Worm (Caenorhabditis elegans): ENCODE results near the gene kvs-5.

The kvs-5 gene

ce11 chrIV:719351-719750 is 17.2 kb upstream of the kvs-5 start, which contains the start of gene Y55F3C.10:
Gene Y55F3C.10 (minus strand): TSS chrIV:719451.
- TF ChIP-seq efl-1 (optimal IDR thresholded peaks at IDR 0.05) (no peak), efl-1 (GFP tag; optimal IDR thresholded peaks at IDR 0.05 in 1 of 2) (peak in 1 of 2 experiments; percentile 89), C34B4.2 (tag; optimal IDR thresholded peaks at IDR 0.05) (no peak)

ce11 chrIV:728095-728494 is 8.5 kb upstream of the kvs-5 start, which contains the start of gene Y55F3C.9:
Gene Y55F3C.9 (minus strand): TSS chrIV:728195.
- no peak for TF ChIP-seq zag-1 (tag; optimal IDR thresholded peaks at IDR 0.05)
- no peak for TF ChIP-seq ztf-4 (tag; optimal IDR thresholded peaks at IDR 0.05)
- no peak for TF ChIP-seq efl-1 (optimal IDR thresholded peaks at IDR 0.05)
- TF ChIP-seq efl-1 (GFP tag; optimal IDR thresholded peaks at IDR 0.05 in 1 of 2) = peak in 1 of 2 experiments; percentile 24
- no peak for TF ChIP-seq alr-1 (tag; optimal IDR thresholded peaks at IDR 0.05; ENCODE audit: borderline replicate concordance)
- no peak for TF ChIP-seq skn-1 (tag; optimal IDR thresholded peaks at IDR 0.05)
- no peak for TF ChIP-seq tbx-2 (tag; optimal IDR thresholded peaks at IDR 0.05)
- TF ChIP-seq unc-130 (tag; optimal IDR thresholded peaks at IDR 0.05) = no peak
- TF ChIP-seq dsc-1 (tag; optimal IDR thresholded peaks at IDR 0.05) = peak; percentile 61
- TF ChIP-seq pax-3 (tag; optimal IDR thresholded peaks at IDR 0.05) = no peak
- no peak for TF ChIP-seq nhr-76 (tag; optimal IDR thresholded peaks at IDR 0.05)
- TF ChIP-seq fkh-10 (GFP tag; optimal IDR thresholded peaks at IDR 0.05) = no peak

ce11 chrIV:730937-731336 is 5.6 kb upstream of the kvs-5 start, which contains the start of gene srt-24:
Gene srt-24 (minus strand): TSS chrIV:731037.
- no peak for TF ChIP-seq ztf-11 (tag; optimal IDR thresholded peaks at IDR 0.05)
- no peak for TF ChIP-seq grh-1 (GFP tag; IDR thresholded peaks at IDR 0.05)
- TF ChIP-seq isw-1 (GFP tag; IDR thresholded peaks at IDR 0.05) = no peak
- TF ChIP-seq dsc-1 (tag; optimal IDR thresholded peaks at IDR 0.05) = no peak
- TF ChIP-seq unc-130 (tag; optimal IDR thresholded peaks at IDR 0.05) = no peak
- no peak for TF ChIP-seq elt-3 (tag; optimal IDR thresholded peaks at IDR 0.05)
- no peak for TF ChIP-seq hlh-17 (GFP tag; optimal IDR thresholded peaks at IDR 0.05; ENCODE audit: borderline replicate concordance)
- TF ChIP-seq nhr-47 (tag; optimal IDR thresholded peaks at IDR 0.05) = no peak
- TF ChIP-seq tbx-2 (tag; optimal IDR thresholded peaks at IDR 0.05) = no peak
- no peak for TF ChIP-seq irx-1 (tag; optimal IDR thresholded peaks at IDR 0.05)
- no peak for TF ChIP-seq nhr-28 (tag; optimal IDR thresholded peaks at IDR 0.05)
- no peak for TF ChIP-seq unc-86 (tag; optimal IDR thresholded peaks at IDR 0.05)
- TF ChIP-seq mep-1 (tag; optimal IDR thresholded peaks at IDR 0.05) = no peak
- TF ChIP-seq alr-1 (tag; optimal IDR thresholded peaks at IDR 0.05; ENCODE audit: borderline replicate concordance) = no peak
- no peak for TF ChIP-seq ceh-88 (GFP tag; IDR thresholded peaks at IDR 0.05)
- no peak for TF ChIP-seq pag-3 (tag; optimal IDR thresholded peaks at IDR 0.05; ENCODE audit: borderline replicate concordance, insufficient read depth)
- no peak for TF ChIP-seq aly-2 (tag; optimal IDR thresholded peaks at IDR 0.05)
- TF ChIP-seq C16A3.4 (tag; optimal IDR thresholded peaks at IDR 0.05) = no peak
- TF ChIP-seq fkh-8 (tag; optimal IDR thresholded peaks at IDR 0.05) = no peak

ce11 chrIV:740674-741073 is 4.1 kb downstream of the kvs-5 start:
- no peak for TF ChIP-seq sptf-1 (tag; optimal IDR thresholded peaks at IDR 0.05)
- no peak for TF ChIP-seq ama-1 (optimal IDR thresholded peaks at IDR 0.05)
- TF ChIP-seq nhr-19 (GFP tag; conservative IDR thresholded peaks at IDR 0.05) = peak; percentile 47
- peak; percentile 5 to 13 for TF ChIP-seq lsy-2 (tag; optimal IDR thresholded peaks at IDR 0.05)
- peak; percentile 77 for TF ChIP-seq lin-14 (GFP tag; optimal IDR thresholded peaks at IDR 0.05)
- peak; percentile 10 for TF ChIP-seq nhr-47 (tag; optimal IDR thresholded peaks at IDR 0.05)
- peak; percentile 81 for TF ChIP-seq nhr-71 (tag; optimal IDR thresholded peaks at IDR 0.05)
- no peak for TF ChIP-seq aha-1 (tag; optimal IDR thresholded peaks at IDR 0.05)
- TF ChIP-seq tbx-2 (tag; optimal IDR thresholded peaks at IDR 0.05) = peak; percentile 47
- TF ChIP-seq dsc-1 (tag; optimal IDR thresholded peaks at IDR 0.05) = peak; percentile 19
- TF ChIP-seq rnt-1 (tag; optimal IDR thresholded peaks at IDR 0.05) = peak; percentile 74
- no peak for TF ChIP-seq fkh-4 (tag; optimal IDR thresholded peaks at IDR 0.05; ENCODE audit: borderline replicate concordance)
- peak; percentile 32 for TF ChIP-seq snu-23 (GFP tag; optimal IDR thresholded peaks at IDR 0.05)
- TF ChIP-seq nhr-20 (tag; optimal IDR thresholded peaks at IDR 0.05) = peak; percentile 29
- TF ChIP-seq lin-39 (tag; optimal IDR thresholded peaks at IDR 0.05) = peak; percentile 58
- TF ChIP-seq efl-1 (optimal IDR thresholded peaks at IDR 0.05) = peak; percentile 12 to 26
- no peak for TF ChIP-seq efl-1 (GFP tag; optimal IDR thresholded peaks at IDR 0.05 in 1 of 2)
